Worm (Caenorhabditis elegans): ENCODE results near the gene spin-2.

The spin-2 gene

ce11 chrIV:13109751-13110150 lies 22.9 kb downstream of the spin-2 start, which contains the start of gene best-1:
best-1 (minus strand) TSS chrIV:13109779.
- TF ChIP-seq sea-1 (GFP tag; conservative IDR thresholded peaks at IDR 0.05) = no peak
- no peak for TF ChIP-seq hmbx-1 (tag; optimal IDR thresholded peaks at IDR 0.05)
- TF ChIP-seq F13C5.2 (tag; optimal IDR thresholded peaks at IDR 0.05) = no peak
- TF ChIP-seq aly-1 (tag; optimal IDR thresholded peaks at IDR 0.05) = no peak
- no peak for TF ChIP-seq hnd-1 (tag; optimal IDR thresholded peaks at IDR 0.05)
- TF ChIP-seq tra-4 (tag; optimal IDR thresholded peaks at IDR 0.05) = no peak
- no peak for TF ChIP-seq ceh-13 (GFP tag; optimal IDR thresholded peaks at IDR 0.05)
- no peak for TF ChIP-seq flt-1 (GFP tag; IDR thresholded peaks at IDR 0.05)
- TF ChIP-seq hmg-4 (GFP tag; optimal IDR thresholded peaks at IDR 0.05) = no peak
- TF ChIP-seq B0310.2 (tag; optimal IDR thresholded peaks at IDR 0.05) = no peak
- no peak for TF ChIP-seq tbx-37 (GFP tag; conservative IDR thresholded peaks at IDR 0.05)
- no peak for TF ChIP-seq pes-1 (GFP tag; IDR thresholded peaks at IDR 0.05)
- TF ChIP-seq scrt-1 (GFP tag; IDR thresholded peaks at IDR 0.05) = no peak
- TF ChIP-seq ets-7 (tag; optimal IDR thresholded peaks at IDR 0.05) = no peak
- no peak for TF ChIP-seq ceh-36 (tag; optimal IDR thresholded peaks at IDR 0.05)
- TF ChIP-seq tbx-11 (GFP tag; IDR thresholded peaks at IDR 0.05) = no peak
- TF ChIP-seq ama-1 (optimal IDR thresholded peaks at IDR 0.05) = no peak

ce11 chrIV:13110876-13111275 lies 24.1 kb downstream of the spin-2 start:
- TF ChIP-seq pes-1 (GFP tag; IDR thresholded peaks at IDR 0.05) (no peak), scrt-1 (GFP tag; IDR thresholded peaks at IDR 0.05) (no peak), hnd-1 (tag; optimal IDR thresholded peaks at IDR 0.05) (no peak), ets-7 (tag; optimal IDR thresholded peaks at IDR 0.05) (no peak), sea-1 (GFP tag; conservative IDR thresholded peaks at IDR 0.05) (no peak), flt-1 (GFP tag; IDR thresholded peaks at IDR 0.05) (no peak), B0310.2 (tag; optimal IDR thresholded peaks at IDR 0.05) (no peak), ceh-13 (GFP tag; optimal IDR thresholded peaks at IDR 0.05) (no peak), aly-1 (tag; optimal IDR thresholded peaks at IDR 0.05) (no peak), F13C5.2 (tag; optimal IDR thresholded peaks at IDR 0.05) (no peak), hmg-4 (GFP tag; optimal IDR thresholded peaks at IDR 0.05) (no peak), tra-4 (tag; optimal IDR thresholded peaks at IDR 0.05) (no peak), tbx-37 (GFP tag; conservative IDR thresholded peaks at IDR 0.05) (no peak), ama-1 (optimal IDR thresholded peaks at IDR 0.05) (no peak), tbx-11 (GFP tag; IDR thresholded peaks at IDR 0.05) (no peak), ceh-36 (tag; optimal IDR thresholded peaks at IDR 0.05) (no peak), hmbx-1 (tag; optimal IDR thresholded peaks at IDR 0.05) (no peak)

ce11 chrIV:13112982-13113381 lies 26.2 kb downstream of the spin-2 start, which contains the start of gene best-2:
best-2 (minus strand) TSS chrIV:13113082.
- TF ChIP-seq tra-4 (tag; optimal IDR thresholded peaks at IDR 0.05) (no peak), tbx-11 (GFP tag; IDR thresholded peaks at IDR 0.05) (no peak), hmg-4 (GFP tag; optimal IDR thresholded peaks at IDR 0.05) (no peak), flt-1 (GFP tag; IDR thresholded peaks at IDR 0.05) (no peak), ama-1 (optimal IDR thresholded peaks at IDR 0.05) (no peak), scrt-1 (GFP tag; IDR thresholded peaks at IDR 0.05) (no peak), hnd-1 (tag; optimal IDR thresholded peaks at IDR 0.05) (no peak), ceh-36 (tag; optimal IDR thresholded peaks at IDR 0.05) (no peak), B0310.2 (tag; optimal IDR thresholded peaks at IDR 0.05) (no peak), hmbx-1 (tag; optimal IDR thresholded peaks at IDR 0.05) (no peak), sea-1 (GFP tag; conservative IDR thresholded peaks at IDR 0.05) (no peak), F13C5.2 (tag; optimal IDR thresholded peaks at IDR 0.05) (no peak), ceh-13 (GFP tag; optimal IDR thresholded peaks at IDR 0.05) (no peak), tbx-37 (GFP tag; conservative IDR thresholded peaks at IDR 0.05) (no peak)

ce11 chrIV:13116679-13117078 lies 29.9 kb downstream of the spin-2 start:
- TF ChIP-seq scrt-1 (GFP tag; IDR thresholded peaks at IDR 0.05) = no peak
- TF ChIP-seq hnd-1 (tag; optimal IDR thresholded peaks at IDR 0.05) = no peak
- TF ChIP-seq hmbx-1 (tag; optimal IDR thresholded peaks at IDR 0.05) = no peak
- no peak for TF ChIP-seq ceh-36 (tag; optimal IDR thresholded peaks at IDR 0.05)
- no peak for TF ChIP-seq ets-7 (tag; optimal IDR thresholded peaks at IDR 0.05)
- TF ChIP-seq aly-1 (tag; optimal IDR thresholded peaks at IDR 0.05) = no peak
- no peak for TF ChIP-seq B0310.2 (tag; optimal IDR thresholded peaks at IDR 0.05)
- no peak for TF ChIP-seq F13C5.2 (tag; optimal IDR thresholded peaks at IDR 0.05)
- TF ChIP-seq sea-1 (GFP tag; conservative IDR thresholded peaks at IDR 0.05) = no peak
- no peak for TF ChIP-seq ama-1 (optimal IDR thresholded peaks at IDR 0.05)
- no peak for TF ChIP-seq tra-4 (tag; optimal IDR thresholded peaks at IDR 0.05)
- no peak for TF ChIP-seq pes-1 (GFP tag; IDR thresholded peaks at IDR 0.05)

ce11 chrIV:13118794-13119193 lies 32.0 kb downstream of the spin-2 start, which contains the start of gene unc-30:
unc-30 (plus strand) TSS chrIV:13118977.
- TF ChIP-seq F13C5.2 (tag; optimal IDR thresholded peaks at IDR 0.05) (no peak), B0310.2 (tag; optimal IDR thresholded peaks at IDR 0.05) (no peak), ceh-36 (tag; optimal IDR thresholded peaks at IDR 0.05) (peak; percentile 63), hmg-4 (GFP tag; optimal IDR thresholded peaks at IDR 0.05) (no peak)

- TF ChIP-seq flt-1 (GFP tag; IDR thresholded peaks at IDR 0.05) (no peak), hmbx-1 (tag; optimal IDR thresholded peaks at IDR 0.05) (no peak)
Measured at ce11 chrIV:13121396-13121795, 34.6 kb downstream of the spin-2 start.

ce11 chrIV:13125999-13126398 lies 39.2 kb downstream of the spin-2 start:
- TF ChIP-seq pes-1 (GFP tag; IDR thresholded peaks at IDR 0.05) (no peak), sea-1 (GFP tag; conservative IDR thresholded peaks at IDR 0.05) (no peak), F13C5.2 (tag; optimal IDR thresholded peaks at IDR 0.05) (no peak), ama-1 (optimal IDR thresholded peaks at IDR 0.05) (no peak), tbx-11 (GFP tag; IDR thresholded peaks at IDR 0.05) (no peak), B0310.2 (tag; optimal IDR thresholded peaks at IDR 0.05) (no peak)

ce11 chrIV:13127720-13128119 lies 40.9 kb downstream of the spin-2 start:
- TF ChIP-seq tbx-37 (GFP tag; conservative IDR thresholded peaks at IDR 0.05) (no peak), pes-1 (GFP tag; IDR thresholded peaks at IDR 0.05) (no peak)
